Worm (Caenorhabditis elegans) whole organism, L1 larva: ENCODE measurements around the gene fbxa-81.
"Not testable (repeated sequence)": the region's sequence is repeated elsewhere in the genome, so short reads cannot be mapped to it uniquely, and the experiment has no call there.

ENCODE experiments used
- C04F5.9 ChIP-seq: sonication (generic microtip); optimal IDR thresholded peaks from 2 replicates; lab custom pipeline; 2016; ENCODE audit warnings: missing genetic modification characterization, missing compliant biosample characterization
- Y116A8C.19 ChIP-seq: sonication (generic microtip); optimal IDR thresholded peaks from 2 replicates; lab custom pipeline; 2016; ENCODE audit warnings: missing compliant biosample characterization, missing genetic modification characterization, borderline replicate concordance
- aha-1 ChIP-seq: fragments of 150-350 bp; optimal IDR thresholded peaks from 2 replicates; lab custom pipeline; 2014; ENCODE audit warnings: missing biosample characterization, missing genetic modification characterization
- alr-1 ChIP-seq: fragments of 200-800 bp; sonication (Bioruptor generic); optimal IDR thresholded peaks from 2 replicates; lab custom pipeline; 2018; ENCODE audit warnings: borderline replicate concordance, mild to moderate bottlenecking, missing genetic modification characterization, missing compliant biosample characterization
- aly-2 ChIP-seq: fragments of 150-350 bp; optimal IDR thresholded peaks from 2 replicates; lab custom pipeline; 2014; ENCODE audit warnings: missing biosample characterization, missing genetic modification characterization
- ama-1 ChIP-seq: fragments of 150-350 bp; optimal IDR thresholded peaks from 2 replicates; lab custom pipeline; 2014
- blmp-1 ChIP-seq: fragments of 150-350 bp; optimal IDR thresholded peaks from 2 replicates; lab custom pipeline; 2014; ENCODE audit warnings: missing biosample characterization, missing genetic modification characterization
- ceh-63 ChIP-seq: fragments of 200-800 bp; sonication (Bioruptor generic); optimal IDR thresholded peaks from 2 replicates; lab custom pipeline; 2018; ENCODE audit warnings: mild to moderate bottlenecking, missing genetic modification characterization, missing compliant biosample characterization
- dsc-1 ChIP-seq: sonication (generic microtip); optimal IDR thresholded peaks from 2 replicates; lab custom pipeline; 2016; ENCODE audit warnings: mild to moderate bottlenecking, missing genetic modification characterization, missing compliant biosample characterization
- efl-1 ChIP-seq, 4 experiments: fragments of 150-350 bp; optimal IDR thresholded peaks in 3 of 4; peaks in 1 of 4; 1 replicate in 1 of 4; 2 replicates in 3 of 4; lab custom pipeline; 2014; ENCODE audit warnings: missing biosample characterization in 2 of 4, missing genetic modification characterization in 2 of 4, missing genetic modification reagents in 2 of 4
- elt-2 ChIP-seq: sonication (generic microtip); optimal IDR thresholded peaks from 2 replicates; lab custom pipeline; 2016; ENCODE audit warnings: missing genetic modification characterization, mild to moderate bottlenecking, inconsistent platforms, missing compliant biosample characterization, missing genetic modification reagents
- fkh-10 ChIP-seq: sonication (generic microtip); optimal IDR thresholded peaks from 2 replicates; lab custom pipeline; 2017; ENCODE audit warnings: missing biosample characterization, missing genetic modification reagents, missing genetic modification characterization
- fkh-4 ChIP-seq: sonication (generic microtip); optimal IDR thresholded peaks from 2 replicates; lab custom pipeline; 2016; ENCODE audit warnings: missing compliant biosample characterization, missing genetic modification characterization, borderline replicate concordance
- fos-1 ChIP-seq: fragments of 150-350 bp; optimal IDR thresholded peaks from 2 replicates; lab custom pipeline; 2014; ENCODE audit warnings: missing biosample characterization, missing genetic modification characterization
- hlh-4 ChIP-seq: sonication (generic microtip); optimal IDR thresholded peaks from 2 replicates; lab custom pipeline; 2016; ENCODE audit warnings: mild to moderate bottlenecking, missing genetic modification characterization, missing compliant biosample characterization
- lin-13 ChIP-seq: fragments of 150-350 bp; optimal IDR thresholded peaks from 2 replicates; lab custom pipeline; 2014; ENCODE audit warnings: missing biosample characterization, missing genetic modification reagents, missing genetic modification characterization
- lin-39 ChIP-seq: fragments of 150-350 bp; optimal IDR thresholded peaks from 2 replicates; lab custom pipeline; 2014; ENCODE audit warnings: missing biosample characterization, missing genetic modification reagents, missing genetic modification characterization
- mab-9 ChIP-seq: fragments of 200-800 bp; sonication (Bioruptor generic); IDR thresholded peaks from 2 replicates; pipeline ENCODE4 v1.3.6; 2022; ENCODE audit warnings: missing genetic modification reagents, missing genetic modification characterization, missing compliant biosample characterization
- mdl-1 ChIP-seq, 2 experiments: fragments of 150-350 bp; optimal IDR thresholded peaks; 2 replicates each; lab custom pipeline; 2014 to 2017; ENCODE audit warnings: missing biosample characterization in 2 of 2, missing genetic modification characterization in 2 of 2, inconsistent platforms in 1 of 2
- mef-2 ChIP-seq: fragments of 150-350 bp; optimal IDR thresholded peaks from 2 replicates; lab custom pipeline; 2014; ENCODE audit warnings: missing biosample characterization, missing genetic modification characterization
- mep-1 ChIP-seq: fragments of 150-350 bp; optimal IDR thresholded peaks from 2 replicates; lab custom pipeline; 2014; ENCODE audit warnings: missing biosample characterization, missing genetic modification characterization
- nhr-11 ChIP-seq: fragments of 150-350 bp; optimal IDR thresholded peaks from 2 replicates; lab custom pipeline; 2014; ENCODE audit warnings: missing biosample characterization, missing genetic modification characterization
- nhr-12 ChIP-seq: sonication (generic microtip); optimal IDR thresholded peaks from 2 replicates; lab custom pipeline; 2017; ENCODE audit warnings: missing biosample characterization, missing genetic modification characterization
- nhr-71 ChIP-seq: sonication (generic microtip); optimal IDR thresholded peaks from 2 replicates; lab custom pipeline; 2016; ENCODE audit warnings: mild to moderate bottlenecking, missing genetic modification characterization, moderate library complexity, missing compliant biosample characterization
- nhr-77 ChIP-seq: fragments of 150-350 bp; optimal IDR thresholded peaks from 2 replicates; lab custom pipeline; 2014; ENCODE audit warnings: missing biosample characterization, missing genetic modification characterization
- nhr-84 ChIP-seq: sonication (generic microtip); optimal IDR thresholded peaks from 2 replicates; lab custom pipeline; 2017; ENCODE audit warnings: missing biosample characterization, missing genetic modification characterization
- nhr-85 ChIP-seq: sonication (generic microtip); peaks from one replicate; lab custom pipeline; 2016; ENCODE audit warnings: missing genetic modification characterization, inconsistent platforms, missing compliant biosample characterization
- pag-3 ChIP-seq: sonication (generic microtip); optimal IDR thresholded peaks from 2 replicates; lab custom pipeline; 2017; ENCODE audit warnings: missing genetic modification characterization, mild to moderate bottlenecking, missing compliant biosample characterization, antibody characterized with exemption, borderline replicate concordance; ENCODE audit not compliant: insufficient read depth
- snpc-4 ChIP-seq: fragments of 150-350 bp; optimal IDR thresholded peaks from 2 replicates; lab custom pipeline; 2014; ENCODE audit warnings: missing biosample characterization, missing genetic modification characterization
- tbx-2 ChIP-seq: sonication (generic microtip); optimal IDR thresholded peaks from 2 replicates; lab custom pipeline; 2016; ENCODE audit warnings: missing genetic modification characterization, missing compliant biosample characterization
- tlp-1 ChIP-seq: fragments of 150-350 bp; optimal IDR thresholded peaks from 2 replicates; lab custom pipeline; 2014; ENCODE audit warnings: missing biosample characterization, missing genetic modification characterization
- unc-98 ChIP-seq: fragments of 200-800 bp; sonication (Bioruptor generic); IDR thresholded peaks from 2 replicates; pipeline ENCODE4 v1.3.6; 2022; ENCODE audit warnings: missing genetic modification characterization, missing compliant biosample characterization
- zag-1 ChIP-seq: fragments of 150-350 bp; optimal IDR thresholded peaks from 2 replicates; lab custom pipeline; 2014; ENCODE audit warnings: missing biosample characterization, missing genetic modification characterization
- zip-4 ChIP-seq: fragments of 200-800 bp; sonication (Bioruptor generic); optimal IDR thresholded peaks from 2 replicates; lab custom pipeline; 2018; ENCODE audit warnings: mild to moderate bottlenecking, missing genetic modification characterization, moderate library complexity, missing compliant biosample characterization
- ztf-11 ChIP-seq, 2 experiments: sonication (generic microtip); optimal IDR thresholded peaks; 2 replicates each; lab custom pipeline; 2016 to 2017; ENCODE audit warnings: missing genetic modification characterization in 2 of 2, missing biosample characterization in 1 of 2, missing compliant biosample characterization in 1 of 2
- ztf-4 ChIP-seq: fragments of 150-350 bp; optimal IDR thresholded peaks from 2 replicates; lab custom pipeline; 2014; ENCODE audit warnings: missing biosample characterization, missing genetic modification characterization

Gene fbxa-81

DNA sequence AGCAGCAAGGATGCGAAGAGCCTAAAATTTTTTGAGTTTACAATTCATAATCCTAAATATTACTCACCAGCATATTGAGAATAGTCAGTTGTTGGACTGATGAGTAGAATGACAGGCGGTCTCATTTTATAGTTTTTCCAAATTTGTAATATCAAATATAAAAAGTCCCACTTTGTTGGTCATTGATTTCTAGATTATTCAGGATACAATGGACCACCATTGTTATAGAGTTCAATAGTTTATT lies 16.9 kb downstream of the fbxa-81 start, which contains the start of gene nspc-17:
TSS of gene nspc-17 (minus strand) at position 101 of the 244 bp plus-strand sequence.
- not testable (repeated sequence) for TF ChIP-seq fkh-10, aly-2, dsc-1

ce11 chrX:14523275-14523674 lies 18.6 kb downstream of the fbxa-81 start, which contains the start of gene nspc-16:
Gene nspc-16 (plus strand): TSS chrX:14523575.
- no peak for TF ChIP-seq mdl-1 (tag; optimal IDR thresholded peaks at IDR 0.05; lab: Kevin White, UChicago)

ce11 chrX:14520463-14520862 lies 21.4 kb downstream of the fbxa-81 start, which contains the start of gene D1025.1:
Gene D1025.1 (plus strand): TSS chrX:14520763.
- TF ChIP-seq nhr-12 (tag; lab: Kevin White, UChicago): no peak
- TF ChIP-seq nhr-84 (tag; lab: Kevin White, UChicago): no peak
- TF ChIP-seq fkh-4: no peak
- TF ChIP-seq fos-1 (tag; lab: Kevin White, UChicago): no peak
- no peak for TF ChIP-seq mab-9 (GFP tag; lab: Robert Waterston, UW)
- no peak for TF ChIP-seq nhr-85 (tag; lab: Kevin White, UChicago)
- TF ChIP-seq fkh-10: no peak
- no peak for TF ChIP-seq tbx-2
- no peak for TF ChIP-seq pag-3 (tag; lab: Kevin White, UChicago)
- TF ChIP-seq nhr-71 (tag; lab: Kevin White, UChicago): no peak
- no peak for TF ChIP-seq lin-13
- TF ChIP-seq aha-1: no peak
- no peak for TF ChIP-seq efl-1 (optimal IDR thresholded peaks at IDR 0.05; lab: Kevin White, UChicago)
- TF ChIP-seq efl-1 (GFP tag; optimal IDR thresholded peaks at IDR 0.05 in 1 of 2; lab: Kevin White, UChicago): no peak

ce11 chrX:14517842-14518241 lies 24.1 kb downstream of the fbxa-81 start:
- TF ChIP-seq alr-1 (no peak), tbx-2 (no peak), snpc-4 (tag; lab: Kevin White, UChicago) (peak; percentile 12)

- TF ChIP-seq zag-1 (no peak), blmp-1 (tag; lab: Kevin White, UChicago) (no peak), ztf-11 (tag; optimal IDR thresholded peaks at IDR 0.05; lab: Kevin White, UChicago) (no peak), zip-4 (no peak), dsc-1 (no peak), C04F5.9 (tag; lab: Kevin White, UChicago) (no peak), ztf-4 (tag; lab: Kevin White, UChicago) (no peak), ama-1 (no peak), nhr-11 (tag; lab: Kevin White, UChicago) (no peak), tlp-1 (no peak), Y116A8C.19 (no peak), ceh-63 (GFP tag; lab: Kevin White, UChicago) (no peak), fos-1 (tag; lab: Kevin White, UChicago) (no peak), nhr-77 (no peak), hlh-4 (no peak), unc-98 (GFP tag; lab: Robert Waterston, UW) (no peak), mep-1 (tag; lab: Kevin White, UChicago) (no peak)
- TF ChIP-seq, all 84 proteins: peak for 0
Measured at ce11 chrX:14516560-14516959, 25.3 kb downstream of the fbxa-81 start, which contains the start of gene D1025.10. Gene D1025.10 (plus strand): TSS chrX:14516860.

DNA sequence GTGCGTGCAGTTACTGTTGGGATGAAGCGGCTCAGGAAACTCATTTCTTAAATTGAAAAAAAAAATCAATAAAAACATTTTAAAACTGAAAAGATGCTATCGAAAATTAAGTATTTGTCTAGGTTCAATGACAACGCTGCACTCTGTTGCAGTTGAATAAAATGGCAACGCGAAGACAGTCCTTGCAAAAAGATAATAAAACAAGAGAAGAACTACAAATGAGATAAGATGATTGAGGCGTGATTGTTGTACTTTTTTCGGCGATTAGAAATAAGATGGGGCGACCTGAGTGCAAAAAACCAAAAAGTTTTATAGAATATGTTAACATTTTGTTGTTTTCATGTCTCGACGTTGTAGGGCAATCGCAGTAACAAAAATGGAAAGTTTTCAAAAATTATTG lies 26.9 kb downstream of the fbxa-81 start, which contains the start of gene gcsh-1:
TSS of gene gcsh-1 (minus strand) at position 46 of the 400 bp plus-strand sequence.
- TF ChIP-seq elt-2 (tag; lab: Kevin White, UChicago) (peak; percentile 50), mef-2 (tag; lab: Kevin White, UChicago) (no peak), lin-39 (no peak)
